Fruit fly (Drosophila melanogaster) Kc167 (cell line): ENCODE results near the gene CG6937.

Source experiments
- Myc ChIP-seq: fragments of >200 bp; optimal IDR thresholded peaks from 2 replicates; lab custom pipeline; 2017; ENCODE audit warnings: missing external identifiers
- Sin3A ChIP-seq: fragments of >200 bp; optimal IDR thresholded peaks from 2 replicates; lab custom pipeline; 2018; ENCODE audit warnings: missing external identifiers
- h ChIP-seq: fragments of >200 bp; optimal IDR thresholded peaks from 3 replicates; lab custom pipeline; 2018; ENCODE audit warnings: missing external identifiers
- insv ChIP-seq: fragments of >200 bp; optimal IDR thresholded peaks from 3 replicates; lab custom pipeline; 2018; ENCODE audit warnings: missing external identifiers
- psq ChIP-seq: fragments of >200 bp; optimal IDR thresholded peaks from 2 replicates; lab custom pipeline; 2017; ENCODE audit warnings: missing external identifiers
- ttk ChIP-seq: sonication (Bioruptor generic); optimal IDR thresholded peaks from 2 replicates; lab custom pipeline; 2017; ENCODE audit warnings: missing external identifiers

The CG6937 gene

DNA sequence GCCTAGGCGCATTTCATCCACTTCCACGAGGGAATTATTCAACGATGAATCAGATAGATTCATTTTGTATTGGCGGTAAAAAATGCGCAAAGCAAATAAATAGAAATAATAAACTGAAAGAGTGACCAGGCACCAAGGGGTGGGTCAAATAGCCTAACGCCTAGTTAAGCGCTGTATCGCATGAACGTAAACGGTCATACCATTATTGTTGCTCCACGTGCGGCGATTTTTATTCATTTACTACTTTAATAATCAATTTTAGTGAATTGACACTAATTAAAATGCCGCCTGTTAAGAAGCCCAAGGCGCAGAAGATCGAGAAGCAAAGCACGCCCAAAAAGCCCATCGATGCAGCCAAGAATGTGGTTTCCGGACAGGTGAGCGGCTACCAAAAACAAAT, at the start of gene CG6937, which contains the start of gene CG33107:
Gene CG6937 (plus strand): TSS at position 192 of the 400 bp plus-strand sequence.
Gene CG33107 (minus strand): TSS at position 137 of the 400 bp plus-strand sequence.
- TF ChIP-seq insv (lab: Kevin White, UChicago) = no peak
- TF ChIP-seq Myc (lab: Kevin White, UChicago) = no peak
- no peak for TF ChIP-seq psq (lab: Kevin White, UChicago)
- no peak for TF ChIP-seq ttk
- TF ChIP-seq Sin3A (lab: Kevin White, UChicago) = no peak
- no peak for TF ChIP-seq h

DNA sequence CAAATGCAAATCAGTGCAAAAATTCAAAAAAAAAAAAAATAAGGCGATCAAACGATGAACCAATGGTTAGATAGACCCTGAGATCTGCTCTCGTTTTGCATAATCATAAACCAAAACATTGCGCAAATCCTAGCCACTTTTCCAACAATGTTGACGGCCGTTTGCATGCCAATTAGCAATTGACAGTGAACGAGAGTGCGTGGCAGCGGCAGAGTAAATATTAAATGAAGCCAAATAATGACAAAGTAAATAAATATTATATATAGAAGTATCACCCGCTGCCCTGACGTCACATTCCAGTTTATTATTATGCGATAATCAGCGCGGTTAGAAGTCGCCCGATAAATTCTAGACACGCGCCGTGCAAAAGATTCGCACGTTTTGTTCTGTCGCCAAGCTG, 48.6 kb upstream of the CG6937 start:
- no peak for TF ChIP-seq h
- no peak for TF ChIP-seq Myc (lab: Kevin White, UChicago)
- no peak for TF ChIP-seq psq (lab: Kevin White, UChicago)
- no peak for TF ChIP-seq ttk
- TF ChIP-seq insv (lab: Kevin White, UChicago) = no peak
- no peak for TF ChIP-seq Sin3A (lab: Kevin White, UChicago)

dm6 chr3R:22536504-22537423, 47.8 kb upstream of the CG6937 start:
- no peak for TF ChIP-seq Myc (lab: Kevin White, UChicago)
- no peak for TF ChIP-seq ttk
- no peak for TF ChIP-seq psq (lab: Kevin White, UChicago)
- TF ChIP-seq Sin3A (lab: Kevin White, UChicago) = no peak
- TF ChIP-seq insv (lab: Kevin White, UChicago) = no peak
- no peak for TF ChIP-seq h

DNA sequence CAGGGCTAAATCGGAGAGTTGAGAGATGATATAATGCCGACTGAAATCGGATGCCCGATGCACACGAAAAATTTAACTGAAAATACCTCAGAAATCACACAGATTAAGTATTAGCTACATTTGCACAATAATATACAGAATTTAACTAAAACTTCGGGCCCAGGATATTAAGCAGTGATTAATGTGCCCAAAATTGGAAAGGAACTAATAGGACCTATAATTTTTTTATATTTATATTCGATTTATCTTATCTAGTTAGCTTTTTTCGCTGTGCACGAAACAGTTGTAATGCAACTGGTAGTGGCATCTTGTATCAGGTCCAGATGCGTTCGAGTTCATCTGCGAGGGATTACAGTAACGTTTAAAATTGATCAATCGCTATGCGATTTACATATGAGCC, 45.7 kb upstream of the CG6937 start:
- TF ChIP-seq Sin3A (lab: Kevin White, UChicago) (no peak), ttk (no peak), psq (lab: Kevin White, UChicago) (no peak), h (no peak), insv (lab: Kevin White, UChicago) (no peak), Myc (lab: Kevin White, UChicago) (no peak)

DNA sequence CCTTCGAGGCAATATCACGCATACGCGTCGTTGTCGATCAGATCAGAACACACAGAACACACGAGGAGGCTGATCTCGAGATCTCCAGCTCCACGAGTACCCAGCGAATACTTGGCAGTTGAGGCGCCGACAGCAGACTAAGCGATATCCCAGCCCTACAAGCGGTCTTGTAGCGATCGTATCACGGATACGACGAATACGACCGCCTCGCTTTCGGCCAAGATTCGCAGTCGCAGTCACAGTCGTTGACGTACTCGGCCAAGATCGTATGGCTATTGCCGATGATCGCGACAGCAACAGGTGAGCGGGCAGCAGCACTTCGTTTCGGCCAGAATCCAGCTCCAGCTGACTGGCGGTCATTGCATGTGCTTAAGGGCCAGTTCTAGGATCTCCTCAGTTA, 44.8 kb upstream of the CG6937 start, which contains the start of gene CG5326:
Gene CG5326 (minus strand): TSS at position 158 of the 400 bp plus-strand sequence.
- TF ChIP-seq insv (lab: Kevin White, UChicago) = no peak
- TF ChIP-seq psq (lab: Kevin White, UChicago) = no peak
- TF ChIP-seq Sin3A (lab: Kevin White, UChicago) = no peak

dm6 chr3R:22540686-22541085, 43.9 kb upstream of the CG6937 start:
- no peak for TF ChIP-seq insv (lab: Kevin White, UChicago)
- TF ChIP-seq h = no peak
- no peak for TF ChIP-seq ttk
- TF ChIP-seq Sin3A (lab: Kevin White, UChicago) = no peak
- no peak for TF ChIP-seq Myc (lab: Kevin White, UChicago)
- no peak for TF ChIP-seq psq (lab: Kevin White, UChicago)

DNA sequence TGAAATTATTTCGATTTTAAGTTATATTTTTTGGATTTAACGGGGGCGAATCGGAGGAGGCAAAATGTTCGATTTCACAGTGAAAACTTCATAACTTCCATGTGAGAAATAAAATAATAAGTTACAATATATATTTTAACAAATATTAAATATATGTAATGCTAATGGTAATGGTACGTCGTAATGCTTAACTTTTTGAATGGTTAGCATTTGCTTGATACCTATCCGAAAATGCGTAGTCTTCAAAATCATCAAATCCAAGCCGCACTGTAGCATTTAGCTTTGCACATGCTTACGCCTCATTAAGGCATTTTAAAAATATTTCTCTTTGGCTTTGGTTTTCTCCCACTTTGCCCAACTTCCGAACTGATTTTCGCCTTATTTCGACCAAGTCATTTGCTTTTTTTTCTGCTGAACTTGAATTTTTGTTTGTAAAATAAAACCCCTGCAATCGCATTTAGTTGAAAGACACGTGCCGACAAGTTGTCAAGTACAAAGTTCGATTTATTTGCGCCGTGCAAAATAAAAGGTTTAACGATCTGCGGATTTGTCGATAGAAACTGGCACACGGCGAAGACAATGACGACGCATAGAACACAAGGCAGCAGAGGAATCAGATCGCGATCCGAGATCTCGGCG, 41.7 kb upstream of the CG6937 start:
- no peak for TF ChIP-seq h
- TF ChIP-seq Myc (lab: Kevin White, UChicago) = no peak
- no peak for TF ChIP-seq psq (lab: Kevin White, UChicago)
- no peak for TF ChIP-seq Sin3A (lab: Kevin White, UChicago)
- no peak for TF ChIP-seq ttk
- no peak for TF ChIP-seq insv (lab: Kevin White, UChicago)

DNA sequence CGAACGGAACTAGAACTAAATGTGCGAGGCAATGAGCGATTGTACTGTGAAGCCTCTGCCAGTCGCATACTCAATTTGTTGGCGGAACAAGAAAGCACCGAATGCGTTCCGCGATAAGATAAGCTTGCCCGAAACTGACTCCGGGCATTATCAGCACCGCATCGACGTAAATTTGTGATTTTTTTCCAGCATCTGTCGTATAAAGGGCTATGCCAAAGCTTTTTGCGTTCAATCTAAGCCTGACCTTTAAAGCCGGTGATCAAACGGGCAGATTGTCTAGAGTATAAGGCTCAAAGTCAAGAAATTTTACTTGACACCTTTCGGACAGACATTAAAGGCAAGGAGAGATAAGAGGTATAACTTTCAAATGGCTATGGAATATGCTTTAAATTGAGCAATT, 38.6 kb upstream of the CG6937 start:
- TF ChIP-seq Myc (lab: Kevin White, UChicago) = no peak
- no peak for TF ChIP-seq ttk
- TF ChIP-seq insv (lab: Kevin White, UChicago) = no peak
- TF ChIP-seq Sin3A (lab: Kevin White, UChicago) = no peak
- no peak for TF ChIP-seq h
- TF ChIP-seq psq (lab: Kevin White, UChicago) = no peak

DNA sequence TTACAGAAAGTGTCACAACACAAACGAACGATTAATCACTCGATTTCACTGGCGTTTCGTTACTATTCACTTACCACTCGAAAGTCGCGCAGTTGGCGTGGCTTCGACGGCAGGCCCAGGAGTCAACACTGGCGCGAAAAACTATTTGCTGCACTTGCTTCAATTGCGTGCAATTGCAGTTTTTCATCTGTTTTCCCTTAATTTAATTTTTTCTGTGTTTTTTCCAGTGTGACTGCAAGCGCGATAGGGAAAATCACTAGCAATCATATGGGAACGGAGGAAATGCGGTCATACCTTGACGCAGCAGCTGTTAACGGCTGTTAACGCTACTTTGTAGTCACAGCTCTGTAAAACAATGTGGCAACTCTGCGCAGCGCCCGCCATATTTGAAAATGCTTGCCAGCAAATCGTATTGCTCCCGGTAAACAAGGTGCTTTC, 37.0 kb upstream of the CG6937 start, which contains the start of gene AdipoR:
Gene AdipoR (minus strand): TSS at position 262 of the 438 bp plus-strand sequence.
- TF ChIP-seq ttk (no peak), psq (lab: Kevin White, UChicago) (no peak), insv (lab: Kevin White, UChicago) (no peak), Myc (lab: Kevin White, UChicago) (no peak), Sin3A (lab: Kevin White, UChicago) (no peak), h (no peak)

dm6 chr3R:22550306-22550812, 34.2 kb upstream of the CG6937 start, which contains the start of gene bond:
Gene bond (plus strand): TSS chr3R:22550680.
- TF ChIP-seq Sin3A (lab: Kevin White, UChicago) (no peak), h (no peak)

- TF ChIP-seq Myc (lab: Kevin White, UChicago) (no peak), Sin3A (lab: Kevin White, UChicago) (no peak), psq (lab: Kevin White, UChicago) (no peak), insv (lab: Kevin White, UChicago) (no peak), h (no peak), ttk (no peak)
Observed at dm6 chr3R:22552686-22553085, 31.9 kb upstream of the CG6937 start.
